Worm (Caenorhabditis elegans): ENCODE data around the gene pzf-1.

pzf-1 gene

DNA sequence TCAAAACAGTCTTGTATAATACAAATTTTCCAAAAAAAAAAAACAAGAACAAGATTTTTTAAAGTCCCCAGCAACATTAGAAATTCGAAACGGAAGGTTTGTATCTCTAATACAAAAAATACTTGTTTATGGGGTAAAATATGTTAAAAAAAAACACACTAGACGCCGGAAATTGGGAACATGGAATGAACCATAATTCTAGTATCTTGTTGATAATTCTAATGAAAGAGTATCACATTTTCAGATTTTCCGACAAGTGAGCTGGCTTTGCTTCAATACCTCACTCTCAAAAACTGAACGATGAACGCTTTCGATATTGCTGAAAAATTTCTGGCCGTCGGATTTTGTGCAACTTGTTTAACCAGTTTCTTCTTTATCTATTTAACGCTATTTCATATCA, 30.5 kb downstream of the pzf-1 start, which contains the start of gene str-60:
str-60 (plus strand) TSS at position 301 of the 400 bp plus-strand sequence.
- TF ChIP-seq hmg-20 (GFP tag; IDR thresholded peaks at IDR 0.05) (no peak), madf-8 (GFP tag; conservative IDR thresholded peaks at IDR 0.05) (no peak), rpc-1 (optimal IDR thresholded peaks at IDR 0.05) (no peak), rpc-1 (tag; optimal IDR thresholded peaks at IDR 0.05) (no peak), lsl-1 (GFP tag; optimal IDR thresholded peaks at IDR 0.05) (no peak), Y53F4B.3 (GFP tag; IDR thresholded peaks at IDR 0.05) (no peak), bed-1 (GFP tag; IDR thresholded peaks at IDR 0.05) (no peak), bed-2 (GFP tag; IDR thresholded peaks at IDR 0.05) (no peak), ceh-91 (GFP tag; IDR thresholded peaks at IDR 0.05) (no peak), F52B5.7 (tag; optimal IDR thresholded peaks at IDR 0.05) (no peak), F10E7.11 (tag; optimal IDR thresholded peaks at IDR 0.05) (no peak), dpff-1 (tag; optimal IDR thresholded peaks at IDR 0.05) (no peak)

DNA sequence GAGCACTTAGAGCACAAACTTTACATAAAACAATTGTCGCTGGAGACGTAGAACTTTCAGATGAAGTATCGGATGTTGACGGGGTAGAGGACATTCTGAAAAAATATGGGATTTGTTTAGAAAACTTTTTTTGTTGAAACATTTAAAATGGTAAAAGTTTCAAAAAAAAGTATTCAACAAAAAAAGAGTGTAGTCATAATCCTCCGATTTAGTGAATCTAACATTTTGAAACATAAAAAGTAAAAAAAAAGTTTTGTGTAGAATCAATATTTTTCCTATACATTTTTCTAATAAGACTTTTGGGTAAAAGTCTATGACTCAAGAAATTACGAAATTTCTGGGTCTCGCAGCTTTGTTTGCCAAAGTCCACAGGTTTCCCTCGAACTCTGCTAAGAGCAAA, 31.6 kb downstream of the pzf-1 start, which contains the start of gene nhr-213:
nhr-213 (minus strand) TSS at position 101 of the 400 bp plus-strand sequence.
- TF ChIP-seq pbrm-1 (GFP tag; IDR thresholded peaks at IDR 0.05) (no peak), nhr-120 (GFP tag; IDR thresholded peaks at IDR 0.05) (no peak), ceh-79 (tag; optimal IDR thresholded peaks at IDR 0.05) (no peak), lin-54 (GFP tag; optimal IDR thresholded peaks at IDR 0.05) (no peak), lir-1 (GFP tag; conservative IDR thresholded peaks at IDR 0.05) (no peak), F55B11.4 (tag; optimal IDR thresholded peaks at IDR 0.05; ENCODE audit: borderline replicate concordance, insufficient read depth) (no peak), mcd-1 (GFP tag; IDR thresholded peaks at IDR 0.05) (no peak), F10E7.11 (tag; optimal IDR thresholded peaks at IDR 0.05) (no peak), mes-4 (tag; optimal IDR thresholded peaks at IDR 0.05) (no peak), Y56A3A.18 (GFP tag; IDR thresholded peaks at IDR 0.05) (no peak), mel-28 (tag; optimal IDR thresholded peaks at IDR 0.05; ENCODE audit: borderline replicate concordance) (no peak), K11D2.4 (GFP tag; IDR thresholded peaks at IDR 0.05) (no peak), sea-2 (GFP tag; IDR thresholded peaks at IDR 0.05) (no peak), repo-1 (tag; optimal IDR thresholded peaks at IDR 0.05) (no peak), snpc-1.1 (tag; optimal IDR thresholded peaks at IDR 0.05; ENCODE audit: insufficient read depth) (no peak), F37B4.10 (GFP tag; IDR thresholded peaks at IDR 0.05) (no peak), tbp1 (GFP tag; optimal IDR thresholded peaks at IDR 0.05) (no peak), tlf-1 (GFP tag; optimal IDR thresholded peaks at IDR 0.05) (no peak), nhr-179 (tag; optimal IDR thresholded peaks at IDR 0.05) (no peak), lin-26 (GFP tag; IDR thresholded peaks at IDR 0.05) (no peak)

DNA sequence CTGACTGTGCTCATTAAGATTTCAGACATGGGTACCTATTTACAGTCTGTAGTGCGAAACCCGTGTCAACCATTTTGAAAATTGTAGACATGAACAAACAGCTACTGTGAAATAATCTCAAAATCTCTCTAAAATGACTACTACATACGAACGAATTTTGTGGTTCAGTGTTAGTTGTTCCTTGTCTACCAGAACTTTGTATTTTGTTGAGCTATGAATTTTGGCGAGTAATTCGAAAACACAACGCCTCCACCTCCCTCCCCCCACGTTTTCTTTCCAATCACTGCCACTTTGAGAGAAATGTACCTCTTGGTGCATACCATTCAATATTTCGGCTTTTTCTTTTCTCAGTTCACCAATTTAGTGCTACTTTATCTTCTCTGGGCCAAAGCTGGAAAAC, 35.5 kb downstream of the pzf-1 start, which contains the start of gene T06C12.11:
T06C12.11 (plus strand) TSS at position 301 of the 400 bp plus-strand sequence.
- no peak for TF ChIP-seq mxl-1 (tag; optimal IDR thresholded peaks at IDR 0.05)
- TF ChIP-seq F57A8.1 (GFP tag; optimal IDR thresholded peaks at IDR 0.05) = no peak
- no peak for TF ChIP-seq rcor-1 (GFP tag; IDR thresholded peaks at IDR 0.05)
- no peak for TF ChIP-seq ztf-26 (tag; optimal IDR thresholded peaks at IDR 0.05)
- TF ChIP-seq ztf-6 (GFP tag; IDR thresholded peaks at IDR 0.05) = no peak
- TF ChIP-seq lin-26 (GFP tag; IDR thresholded peaks at IDR 0.05) = no peak
- no peak for TF ChIP-seq F57C9.4 (tag; optimal IDR thresholded peaks at IDR 0.05)
- no peak for TF ChIP-seq madf-3 (GFP tag; IDR thresholded peaks at IDR 0.05)
- TF ChIP-seq nhr-27 (tag; optimal IDR thresholded peaks at IDR 0.05) = no peak
- TF ChIP-seq ztf-3 (GFP tag; optimal IDR thresholded peaks at IDR 0.05) = no peak
- TF ChIP-seq K11D2.4 (GFP tag; IDR thresholded peaks at IDR 0.05) = no peak
- TF ChIP-seq T07F8.4 (tag; optimal IDR thresholded peaks at IDR 0.05) = no peak
- TF ChIP-seq sdz-38 (tag; optimal IDR thresholded peaks at IDR 0.05) = no peak
- no peak for TF ChIP-seq bed-1 (GFP tag; IDR thresholded peaks at IDR 0.05)
- no peak for TF ChIP-seq ztf-25 (GFP tag; IDR thresholded peaks at IDR 0.05)
- TF ChIP-seq ztf-22 (GFP tag; optimal IDR thresholded peaks at IDR 0.05) = no peak
- no peak for TF ChIP-seq madf-8 (GFP tag; conservative IDR thresholded peaks at IDR 0.05)
- no peak for TF ChIP-seq tbx-9 (tag; optimal IDR thresholded peaks at IDR 0.05; ENCODE audit: borderline replicate concordance)
- TF ChIP-seq somi-1 (GFP tag; optimal IDR thresholded peaks at IDR 0.05) = no peak

Data from whole organism, young adult.